Worm (Caenorhabditis elegans) whole organism, L1 larva: Measurements from ENCODE around the gene F21C10.4.

Source experiments
- C16A3.4 ChIP-seq: fragments of 150-350 bp; optimal IDR thresholded peaks from 2 replicates; lab custom pipeline; 2014; ENCODE audit warnings: missing biosample characterization, missing genetic modification characterization
- F16B12.6 ChIP-seq: fragments of 150-350 bp; optimal IDR thresholded peaks from 2 replicates; lab custom pipeline; 2014; ENCODE audit warnings: missing biosample characterization, missing genetic modification characterization
- aly-2 ChIP-seq: fragments of 150-350 bp; optimal IDR thresholded peaks from 2 replicates; lab custom pipeline; 2014; ENCODE audit warnings: missing biosample characterization, missing genetic modification characterization
- blmp-1 ChIP-seq: fragments of 150-350 bp; optimal IDR thresholded peaks from 2 replicates; lab custom pipeline; 2014; ENCODE audit warnings: missing biosample characterization, missing genetic modification characterization
- ceh-88 ChIP-seq: fragments of 200-800 bp; sonication (Bioruptor generic); IDR thresholded peaks from 2 replicates; pipeline ENCODE4 v1.3.6; 2022; ENCODE audit warnings: missing genetic modification characterization, missing compliant biosample characterization
- dpl-1 ChIP-seq, 3 experiments: fragments of 150-350 bp in 2 of 3; sonication (generic microtip) in 1 of 3; optimal IDR thresholded peaks; 2 replicates each; lab custom pipeline; 2014 to 2017; ENCODE audit warnings: missing biosample characterization in 3 of 3, missing genetic modification characterization in 3 of 3, missing genetic modification reagents in 3 of 3
- dsc-1 ChIP-seq: sonication (generic microtip); optimal IDR thresholded peaks from 2 replicates; lab custom pipeline; 2016; ENCODE audit warnings: mild to moderate bottlenecking, missing genetic modification characterization, missing compliant biosample characterization
- efl-3 ChIP-seq: fragments of 200-800 bp; sonication (Bioruptor generic); optimal IDR thresholded peaks from 2 replicates; lab custom pipeline; 2018; ENCODE audit warnings: mild to moderate bottlenecking, missing genetic modification characterization, missing compliant biosample characterization
- elt-3 ChIP-seq, 6 experiments: fragments of 150-350 bp in 1 of 6; sonication (generic microtip); optimal IDR thresholded peaks; 2 replicates each; lab custom pipeline; 2017 to 2018; ENCODE audit warnings: missing biosample characterization in 6 of 6, missing genetic modification characterization in 6 of 6, inconsistent platforms in 1 of 6
- ets-5 ChIP-seq: fragments of 200-800 bp; sonication (Bioruptor generic); IDR thresholded peaks from 2 replicates; pipeline ENCODE4 v1.3.6; 2022; ENCODE audit warnings: missing genetic modification characterization, missing compliant biosample characterization
- fkh-10 ChIP-seq: sonication (generic microtip); optimal IDR thresholded peaks from 2 replicates; lab custom pipeline; 2017; ENCODE audit warnings: missing biosample characterization, missing genetic modification reagents, missing genetic modification characterization
- fkh-4 ChIP-seq: sonication (generic microtip); optimal IDR thresholded peaks from 2 replicates; lab custom pipeline; 2016; ENCODE audit warnings: missing compliant biosample characterization, missing genetic modification characterization, borderline replicate concordance
- fkh-8 ChIP-seq: sonication (generic microtip); optimal IDR thresholded peaks from 2 replicates; lab custom pipeline; 2016; ENCODE audit warnings: mild to moderate bottlenecking, missing genetic modification characterization, missing compliant biosample characterization
- hlh-17 ChIP-seq: fragments of 200-800 bp; sonication (Bioruptor generic); optimal IDR thresholded peaks from 2 replicates; lab custom pipeline; 2018; ENCODE audit warnings: missing genetic modification characterization, mild to moderate bottlenecking, missing compliant biosample characterization, moderate library complexity, borderline replicate concordance
- jun-1 ChIP-seq: fragments of 150-350 bp; optimal IDR thresholded peaks from 2 replicates; lab custom pipeline; 2014; ENCODE audit warnings: missing biosample characterization, missing genetic modification reagents, missing genetic modification characterization
- lin-13 ChIP-seq: fragments of 150-350 bp; optimal IDR thresholded peaks from 2 replicates; lab custom pipeline; 2014; ENCODE audit warnings: missing biosample characterization, missing genetic modification reagents, missing genetic modification characterization
- lin-14 ChIP-seq: fragments of 200-800 bp; sonication (Bioruptor generic); optimal IDR thresholded peaks from 2 replicates; lab custom pipeline; 2018; ENCODE audit warnings: mild to moderate bottlenecking, missing genetic modification characterization, moderate library complexity, missing compliant biosample characterization
- lin-15B ChIP-seq: fragments of 150-350 bp; sonication (generic microtip); optimal IDR thresholded peaks from 3 replicates; lab custom pipeline; 2014; ENCODE audit warnings: missing biosample characterization, missing genetic modification characterization
- lin-35 ChIP-seq, 2 experiments: fragments of 150-350 bp; optimal IDR thresholded peaks; 2 replicates each; lab custom pipeline; 2014; ENCODE audit warnings: missing biosample characterization in 2 of 2, missing genetic modification characterization in 2 of 2, missing genetic modification reagents in 2 of 2
- mab-9 ChIP-seq: fragments of 200-800 bp; sonication (Bioruptor generic); IDR thresholded peaks from 2 replicates; pipeline ENCODE4 v1.3.6; 2022; ENCODE audit warnings: missing genetic modification reagents, missing genetic modification characterization, missing compliant biosample characterization
- mdl-1 ChIP-seq, 2 experiments: fragments of 150-350 bp; optimal IDR thresholded peaks; 2 replicates each; lab custom pipeline; 2014 to 2017; ENCODE audit warnings: missing biosample characterization in 2 of 2, missing genetic modification characterization in 2 of 2, inconsistent platforms in 1 of 2
- mep-1 ChIP-seq: fragments of 150-350 bp; optimal IDR thresholded peaks from 2 replicates; lab custom pipeline; 2014; ENCODE audit warnings: missing biosample characterization, missing genetic modification characterization
- nhr-11 ChIP-seq: fragments of 150-350 bp; optimal IDR thresholded peaks from 2 replicates; lab custom pipeline; 2014; ENCODE audit warnings: missing biosample characterization, missing genetic modification characterization
- nhr-12 ChIP-seq: sonication (generic microtip); optimal IDR thresholded peaks from 2 replicates; lab custom pipeline; 2017; ENCODE audit warnings: missing biosample characterization, missing genetic modification characterization
- nhr-20 ChIP-seq: sonication (generic microtip); optimal IDR thresholded peaks from 2 replicates; lab custom pipeline; 2016; ENCODE audit warnings: mild to moderate bottlenecking, missing genetic modification characterization, missing compliant biosample characterization
- nhr-237 ChIP-seq: fragments of 150-350 bp; optimal IDR thresholded peaks from 2 replicates; lab custom pipeline; 2014; ENCODE audit warnings: missing biosample characterization, missing genetic modification characterization
- nhr-28 ChIP-seq: fragments of 150-350 bp; optimal IDR thresholded peaks from 2 replicates; lab custom pipeline; 2014; ENCODE audit warnings: missing biosample characterization, missing genetic modification characterization
- nhr-47 ChIP-seq: sonication (generic microtip); optimal IDR thresholded peaks from 2 replicates; lab custom pipeline; 2016; ENCODE audit warnings: mild to moderate bottlenecking, missing genetic modification characterization, moderate library complexity, missing compliant biosample characterization
- nhr-71 ChIP-seq: sonication (generic microtip); optimal IDR thresholded peaks from 2 replicates; lab custom pipeline; 2016; ENCODE audit warnings: mild to moderate bottlenecking, missing genetic modification characterization, moderate library complexity, missing compliant biosample characterization
- nhr-84 ChIP-seq: sonication (generic microtip); optimal IDR thresholded peaks from 2 replicates; lab custom pipeline; 2017; ENCODE audit warnings: missing biosample characterization, missing genetic modification characterization
- nhr-85 ChIP-seq: sonication (generic microtip); peaks from one replicate; lab custom pipeline; 2016; ENCODE audit warnings: missing genetic modification characterization, inconsistent platforms, missing compliant biosample characterization
- pax-3 ChIP-seq: fragments of 200-800 bp; sonication (Bioruptor generic); optimal IDR thresholded peaks from 2 replicates; lab custom pipeline; 2018; ENCODE audit warnings: mild to moderate bottlenecking, missing genetic modification characterization, moderate library complexity, missing compliant biosample characterization
- pqm-1 ChIP-seq: sonication (generic microtip); optimal IDR thresholded peaks from 3 replicates; lab custom pipeline; 2017; ENCODE audit warnings: missing biosample characterization, missing genetic modification characterization
- rnt-1 ChIP-seq: sonication (generic microtip); optimal IDR thresholded peaks from 2 replicates; lab custom pipeline; 2016; ENCODE audit warnings: mild to moderate bottlenecking, missing genetic modification characterization, moderate library complexity, missing compliant biosample characterization
- skn-1 ChIP-seq: fragments of 150-350 bp; optimal IDR thresholded peaks from 2 replicates; lab custom pipeline; 2014; ENCODE audit warnings: missing biosample characterization, missing genetic modification characterization
- snpc-4 ChIP-seq: fragments of 150-350 bp; optimal IDR thresholded peaks from 2 replicates; lab custom pipeline; 2014; ENCODE audit warnings: missing biosample characterization, missing genetic modification characterization
- sox-4 ChIP-seq: sonication (generic microtip); optimal IDR thresholded peaks from 2 replicates; lab custom pipeline; 2016; ENCODE audit warnings: missing genetic modification characterization, missing compliant biosample characterization
- sptf-1 ChIP-seq: fragments of 150-350 bp; optimal IDR thresholded peaks from 2 replicates; lab custom pipeline; 2014; ENCODE audit warnings: missing biosample characterization, missing genetic modification characterization
- swsn-7 ChIP-seq: sonication (generic microtip); optimal IDR thresholded peaks from 2 replicates; lab custom pipeline; 2016; ENCODE audit warnings: missing genetic modification characterization, missing compliant biosample characterization
- tlp-1 ChIP-seq: fragments of 150-350 bp; optimal IDR thresholded peaks from 2 replicates; lab custom pipeline; 2014; ENCODE audit warnings: missing biosample characterization, missing genetic modification characterization
- unc-130 ChIP-seq: fragments of 150-350 bp; optimal IDR thresholded peaks from 2 replicates; lab custom pipeline; 2017; ENCODE audit warnings: missing biosample characterization, missing genetic modification characterization, inconsistent platforms
- vab-15 ChIP-seq: sonication (generic microtip); optimal IDR thresholded peaks from 2 replicates; lab custom pipeline; 2017; ENCODE audit warnings: missing genotype, mild to moderate bottlenecking, missing genetic modification characterization, missing compliant biosample characterization
- xbp-1 ChIP-seq: sonication (generic microtip); optimal IDR thresholded peaks from 2 replicates; lab custom pipeline; 2016; ENCODE audit warnings: missing genetic modification characterization, missing compliant biosample characterization
- zag-1 ChIP-seq: fragments of 150-350 bp; optimal IDR thresholded peaks from 2 replicates; lab custom pipeline; 2014; ENCODE audit warnings: missing biosample characterization, missing genetic modification characterization
- zip-4 ChIP-seq: fragments of 200-800 bp; sonication (Bioruptor generic); optimal IDR thresholded peaks from 2 replicates; lab custom pipeline; 2018; ENCODE audit warnings: mild to moderate bottlenecking, missing genetic modification characterization, moderate library complexity, missing compliant biosample characterization
- ztf-11 ChIP-seq, 2 experiments: sonication (generic microtip); optimal IDR thresholded peaks; 2 replicates each; lab custom pipeline; 2016 to 2017; ENCODE audit warnings: missing genetic modification characterization in 2 of 2, missing biosample characterization in 1 of 2, missing compliant biosample characterization in 1 of 2
- ztf-4 ChIP-seq: fragments of 150-350 bp; optimal IDR thresholded peaks from 2 replicates; lab custom pipeline; 2014; ENCODE audit warnings: missing biosample characterization, missing genetic modification characterization

F21C10.4 gene

DNA sequence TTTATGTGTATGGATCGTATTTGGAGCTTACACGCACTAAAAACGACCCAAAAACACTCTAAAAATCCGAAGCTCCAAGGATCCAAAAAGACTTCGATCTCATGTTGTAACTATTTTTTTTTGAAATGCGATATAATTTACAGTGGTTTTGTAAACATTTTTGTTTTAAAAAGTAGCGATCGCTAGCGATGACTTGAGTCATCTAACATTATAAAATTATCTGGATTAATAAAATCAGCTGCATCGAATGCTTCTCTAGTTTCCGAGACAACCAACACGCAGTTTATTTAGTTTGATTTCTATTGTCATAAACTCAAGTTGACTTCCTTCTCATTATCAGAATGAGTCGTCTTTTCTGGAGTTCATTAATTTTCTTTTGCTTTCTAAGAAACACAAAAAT lies 5.6 kb downstream of the F21C10.4 start, which contains the start of gene F21C10.1:
F21C10.1 (plus strand) TSS at position 301 of the 400 bp plus-strand sequence.
- TF ChIP-seq nhr-237 (no peak), nhr-71 (tag; lab: Kevin White, UChicago) (no peak), nhr-47 (tag; lab: Kevin White, UChicago) (no peak), ztf-4 (tag; lab: Kevin White, UChicago) (no peak), vab-15 (no peak), C16A3.4 (tag; lab: Kevin White, UChicago) (no peak), mab-9 (GFP tag; lab: Robert Waterston, UW) (no peak), sox-4 (no peak), elt-3 (tag; optimal IDR thresholded peaks at IDR 0.05; lab: Kevin White, UChicago) (no peak), efl-3 (GFP tag; lab: Kevin White, UChicago) (no peak), xbp-1 (tag; lab: Kevin White, UChicago) (no peak), jun-1 (tag; lab: Kevin White, UChicago) (no peak), sptf-1 (tag; lab: Kevin White, UChicago) (no peak), mdl-1 (tag; optimal IDR thresholded peaks at IDR 0.05; lab: Kevin White, UChicago) (no peak), zip-4 (GFP tag; lab: Kevin White, UChicago) (no peak), hlh-17 (GFP tag; lab: Kevin White, UChicago) (no peak), lin-15B (tag; lab: Kevin White, UChicago) (no peak), dpl-1 (GFP tag; optimal IDR thresholded peaks at IDR 0.05; lab: Kevin White, UChicago) (no peak), ztf-11 (tag; optimal IDR thresholded peaks at IDR 0.05; lab: Kevin White, UChicago) (no peak), ets-5 (no peak)

ce11 chrV:9133950-9134349 lies 7.5 kb downstream of the F21C10.4 start, which contains the start of gene B0222.1:
TSS of gene B0222.1 (plus strand) at chrV:9134255.
- no peak for TF ChIP-seq blmp-1 (tag; lab: Kevin White, UChicago)
- TF ChIP-seq fkh-10 (GFP tag; lab: Kevin White, UChicago) = no peak
- peak; percentile 72 for TF ChIP-seq nhr-71 (tag; lab: Kevin White, UChicago)
- TF ChIP-seq aly-2 (tag; lab: Kevin White, UChicago) = no peak
- no peak for TF ChIP-seq ceh-88 (GFP tag; lab: Robert Waterston, UW)
- TF ChIP-seq unc-130 = no peak
- no peak for TF ChIP-seq nhr-85
- peak; percentile 3 for TF ChIP-seq swsn-7 (tag; lab: Kevin White, UChicago)
- no peak for TF ChIP-seq mdl-1 (tag; optimal IDR thresholded peaks at IDR 0.05; lab: Kevin White, UChicago)
- no peak for TF ChIP-seq ztf-11 (tag; optimal IDR thresholded peaks at IDR 0.05; lab: Kevin White, UChicago)
- TF ChIP-seq lin-14 (GFP tag; lab: Kevin White, UChicago) = peak; percentile 6
- TF ChIP-seq nhr-12 (tag; lab: Kevin White, UChicago) = no peak
- no peak for TF ChIP-seq fkh-4 (tag; lab: Kevin White, UChicago)
- peak; percentile 79 for TF ChIP-seq nhr-20 (tag; lab: Kevin White, UChicago)
- no peak for TF ChIP-seq lin-35 (GFP tag; optimal IDR thresholded peaks at IDR 0.05; lab: Kevin White, UChicago)
- TF ChIP-seq nhr-28 (tag; lab: Kevin White, UChicago) = no peak
- no peak for TF ChIP-seq snpc-4 (tag; lab: Kevin White, UChicago)
- TF ChIP-seq skn-1 (tag; lab: Kevin White, UChicago) = no peak
- peak; percentile 59 for TF ChIP-seq nhr-11 (tag; lab: Kevin White, UChicago)
- TF ChIP-seq pqm-1 (tag; lab: Kevin White, UChicago) = no peak
- no peak for TF ChIP-seq hlh-17 (GFP tag; lab: Kevin White, UChicago)
- TF ChIP-seq fkh-8 = peak; percentile 95
- no peak for TF ChIP-seq ets-5
- no peak for TF ChIP-seq lin-13 (GFP tag; lab: Kevin White, UChicago)
- TF ChIP-seq pax-3 (tag; lab: Kevin White, UChicago) = peak; percentile 10
- no peak for TF ChIP-seq zag-1
- TF ChIP-seq xbp-1 (tag; lab: Kevin White, UChicago) = no peak
- TF ChIP-seq sptf-1 (tag; lab: Kevin White, UChicago) = no peak
- TF ChIP-seq nhr-47 (tag; lab: Kevin White, UChicago) = peak; percentile 62
- no peak for TF ChIP-seq F16B12.6 (tag; lab: Kevin White, UChicago)
- TF ChIP-seq rnt-1 (tag; lab: Kevin White, UChicago) = no peak
- peak; percentile 9 for TF ChIP-seq sox-4
- no peak for TF ChIP-seq tlp-1 (tag; lab: Kevin White, UChicago)
- no peak for TF ChIP-seq mep-1 (tag; lab: Kevin White, UChicago)
- TF ChIP-seq dsc-1 = peak; percentile 29
- TF ChIP-seq nhr-84 = no peak
